Worm (Caenorhabditis elegans) whole organism, early embryonic: ENCODE measurements around the gene F38B6.6.

Experiments used
- F13C5.2 ChIP-seq: sonication (generic microtip); optimal IDR thresholded peaks from 2 replicates; lab custom pipeline; 2017; ENCODE audit warnings: mild to moderate bottlenecking, missing genetic modification characterization, inconsistent platforms, missing compliant biosample characterization
- aly-1 ChIP-seq: sonication (generic microtip); optimal IDR thresholded peaks from 2 replicates; lab custom pipeline; 2016; ENCODE audit warnings: missing genetic modification characterization, missing compliant biosample characterization
- ama-1 ChIP-seq: fragments of 150-350 bp; optimal IDR thresholded peaks from 2 replicates; lab custom pipeline; 2014
- ceh-13 ChIP-seq: fragments of 200-800 bp; sonication (Bioruptor generic); optimal IDR thresholded peaks from 2 replicates; lab custom pipeline; 2018; ENCODE audit warnings: mild to moderate bottlenecking, missing genetic modification characterization, missing compliant biosample characterization
- flt-1 ChIP-seq: fragments of 200-800 bp; sonication (Bioruptor generic); IDR thresholded peaks from 2 replicates; pipeline ENCODE4 v1.3.6; 2022; ENCODE audit warnings: missing genetic modification characterization, missing compliant biosample characterization
- hmbx-1 ChIP-seq: sonication (generic microtip); optimal IDR thresholded peaks from 2 replicates; lab custom pipeline; 2016; ENCODE audit warnings: mild to moderate bottlenecking, missing genetic modification characterization, missing compliant biosample characterization
- tra-4 ChIP-seq: sonication (generic microtip); optimal IDR thresholded peaks from 2 replicates; lab custom pipeline; 2017; ENCODE audit warnings: missing genetic modification characterization, missing compliant biosample characterization

DNA sequence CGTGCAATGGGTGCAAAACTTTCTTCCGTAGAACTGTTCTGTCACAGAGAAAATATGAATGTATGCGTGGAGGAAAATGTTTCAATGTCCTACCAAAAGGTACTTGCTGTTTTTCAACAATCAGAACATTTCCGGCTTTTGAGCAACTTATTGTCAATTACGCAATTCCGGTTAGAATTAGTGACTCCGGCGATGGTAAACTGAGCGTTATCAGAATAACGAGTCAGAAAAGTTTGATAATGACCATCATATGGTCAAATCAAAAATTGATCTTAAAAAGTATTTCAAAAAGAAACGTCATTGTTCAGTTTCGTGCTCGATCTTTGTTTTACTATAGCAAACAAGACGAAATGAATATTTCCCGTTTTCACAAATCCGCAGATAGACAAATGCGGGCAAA lies 33.1 kb downstream of the F38B6.6 start:
- no peak for TF ChIP-seq ama-1 (lab: Kevin White, UChicago)
- no peak for TF ChIP-seq F13C5.2 (tag; lab: Kevin White, UChicago)
- no peak for TF ChIP-seq aly-1 (tag; lab: Kevin White, UChicago)
- no peak for TF ChIP-seq tra-4
- no peak for TF ChIP-seq flt-1
- no peak for TF ChIP-seq ceh-13 (GFP tag; lab: Kevin White, UChicago)
- no peak for TF ChIP-seq hmbx-1 (tag; lab: Kevin White, UChicago)
